Fruit fly (Drosophila melanogaster) whole organism, adult: ENCODE measurements around the gene MED30.

ENCODE experiments used
- CG11617 ChIP-seq: fragments of 200-800 bp; sonication (Bioruptor generic); optimal IDR thresholded peaks from 2 replicates; lab custom pipeline; 2017; ENCODE audit warnings: mild to moderate bottlenecking, missing biosample characterization, missing genetic modification reagents, missing genetic modification characterization
- CG12768 ChIP-seq: fragments of 200-800 bp; sonication (Bioruptor generic); optimal IDR thresholded peaks from 2 replicates; lab custom pipeline; 2017; ENCODE audit warnings: missing biosample characterization, missing genetic modification characterization, mild to moderate bottlenecking, moderate library complexity, missing genetic modification reagents
- CG14711 ChIP-seq: fragments of 200-800 bp; sonication (Bioruptor generic); optimal IDR thresholded peaks from 2 replicates; lab custom pipeline; 2018; ENCODE audit warnings: missing biosample characterization, mild to moderate bottlenecking, missing genetic modification characterization, moderate library complexity
- CG1620 ChIP-seq: fragments of 200-800 bp; sonication (Bioruptor generic); optimal IDR thresholded peaks from 2 replicates; lab custom pipeline; 2016; ENCODE audit warnings: missing biosample characterization, missing genetic modification characterization
- CG33017 ChIP-seq: fragments of 200-800 bp; sonication (Bioruptor generic); optimal IDR thresholded peaks from 2 replicates; lab custom pipeline; 2018; ENCODE audit warnings: missing biosample characterization, mild to moderate bottlenecking, missing genetic modification characterization, moderate library complexity
- CG5204 ChIP-seq: fragments of 200-800 bp; sonication (Bioruptor generic); optimal IDR thresholded peaks from 2 replicates; lab custom pipeline; 2016; ENCODE audit warnings: missing biosample characterization, missing genetic modification characterization
- CG7045 ChIP-seq: fragments of 200-800 bp; sonication (Bioruptor generic); optimal IDR thresholded peaks from 2 replicates; lab custom pipeline; 2017; ENCODE audit warnings: missing biosample characterization, mild to moderate bottlenecking, missing genetic modification characterization
- CG7101 ChIP-seq: fragments of 200-800 bp; sonication (Bioruptor generic); optimal IDR thresholded peaks from 2 replicates; lab custom pipeline; 2018; ENCODE audit warnings: missing biosample characterization, mild to moderate bottlenecking, missing genetic modification characterization, moderate library complexity
- Clk ChIP-seq: fragments of 200-800 bp; sonication (Bioruptor generic); optimal IDR thresholded peaks from 2 replicates; lab custom pipeline; 2017; ENCODE audit warnings: missing biosample characterization, missing genetic modification characterization
- Crg-1 ChIP-seq: fragments of 200-800 bp; sonication (Bioruptor generic); optimal IDR thresholded peaks from 2 replicates; lab custom pipeline; 2016; ENCODE audit warnings: missing biosample characterization, missing genetic modification characterization
- Hr96 ChIP-seq: fragments of 200-800 bp; sonication (Bioruptor generic); optimal IDR thresholded peaks from 2 replicates; lab custom pipeline; 2016; ENCODE audit warnings: missing biosample characterization, missing genetic modification characterization
- Mnt ChIP-seq: fragments of 200-800 bp; sonication (Bioruptor generic); optimal IDR thresholded peaks from 2 replicates; lab custom pipeline; 2016; ENCODE audit warnings: missing biosample characterization, mild to moderate bottlenecking, missing genetic modification characterization
- bab1 ChIP-seq: fragments of 200-800 bp; sonication (Bioruptor generic); optimal IDR thresholded peaks from 3 replicates; lab custom pipeline; 2019; ENCODE audit warnings: missing biosample characterization, mild to moderate bottlenecking, missing genetic modification characterization, moderate library complexity
- cic ChIP-seq: fragments of 200-800 bp; sonication (Bioruptor generic); optimal IDR thresholded peaks from 2 replicates; lab custom pipeline; 2017; ENCODE audit warnings: missing biosample characterization, mild to moderate bottlenecking, missing genetic modification characterization, moderate library complexity
- cnc ChIP-seq, 2 experiments: fragments of >200 bp; optimal IDR thresholded peaks; 2 replicates each; lab custom pipeline; 2017
- kay ChIP-seq: fragments of 200-800 bp; sonication (Bioruptor generic); peaks from one replicate; lab custom pipeline; 2016; ENCODE audit warnings: missing biosample characterization, missing genetic modification characterization, borderline replicate concordance
- ovo ChIP-seq: fragments of 200-800 bp; sonication (Bioruptor generic); optimal IDR thresholded peaks from 2 replicates; lab custom pipeline; 2016; ENCODE audit warnings: missing biosample characterization, missing genetic modification characterization
- pad ChIP-seq: fragments of 200-800 bp; sonication (Bioruptor generic); optimal IDR thresholded peaks from 3 replicates; lab custom pipeline; 2017; ENCODE audit warnings: missing biosample characterization, missing genetic modification characterization, mild to moderate bottlenecking, moderate library complexity, missing genetic modification reagents
- tj ChIP-seq: fragments of 200-800 bp; sonication (Bioruptor generic); optimal IDR thresholded peaks from 3 replicates; lab custom pipeline; 2017; ENCODE audit warnings: missing biosample characterization, mild to moderate bottlenecking, missing genetic modification characterization, moderate library complexity
- toe ChIP-seq: fragments of 200-800 bp; sonication (Bioruptor generic); optimal IDR thresholded peaks from 2 replicates; lab custom pipeline; 2016; ENCODE audit warnings: missing biosample characterization, missing genetic modification characterization

MED30 gene

DNA sequence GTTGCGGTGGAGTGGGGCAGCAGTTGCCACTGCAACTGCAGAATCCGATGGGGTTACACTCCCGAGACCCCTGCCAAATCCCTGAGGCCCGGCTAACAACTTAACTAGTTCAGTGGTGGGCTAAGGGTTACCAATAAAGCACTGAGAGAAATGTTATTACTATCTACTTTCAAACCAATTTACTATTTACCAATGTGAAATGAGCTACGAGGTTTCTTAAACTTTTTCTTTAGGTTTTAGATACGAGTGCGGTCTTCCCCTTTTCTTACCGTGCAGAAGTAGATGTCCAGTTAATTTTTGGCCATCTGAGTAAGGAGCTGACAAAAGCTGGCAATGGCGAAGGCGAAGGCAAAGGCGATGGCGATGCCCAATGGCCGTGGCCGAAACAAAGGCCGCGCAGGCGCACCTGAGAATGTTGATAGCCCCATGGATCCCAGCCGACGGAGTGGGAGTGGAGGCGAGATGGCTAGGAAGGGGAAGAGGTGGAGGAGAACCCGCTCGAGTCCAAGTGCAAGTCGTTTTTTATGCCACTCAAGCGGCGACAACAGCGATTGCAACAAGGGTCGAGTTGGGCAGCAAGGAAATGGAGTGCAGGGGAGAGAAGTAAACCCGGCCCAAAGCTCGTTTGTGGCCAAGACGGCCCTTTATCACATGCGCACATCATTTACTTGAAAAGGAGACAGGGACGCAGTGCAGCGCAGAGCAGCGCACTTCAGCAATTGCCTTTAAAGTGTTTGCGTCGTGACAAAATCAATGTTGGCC lies 6.6 kb upstream of the MED30 start:
- TF ChIP-seq CG7101 (no peak), CG7045 (GFP tag; lab: Kevin White, UChicago) (no peak), CG12768 (GFP tag; lab: Kevin White, UChicago) (no peak), cnc (optimal IDR thresholded peaks at IDR 0.05; lab: Kevin White, UChicago) (no peak), bab1 (GFP tag; lab: Kevin White, UChicago) (no peak), pad (GFP tag; lab: Kevin White, UChicago) (no peak), Hr96 (GFP tag; lab: Kevin White, UChicago) (no peak), ovo (GFP tag; lab: Kevin White, UChicago) (no peak), CG1620 (GFP tag; lab: Kevin White, UChicago) (no peak), Mnt (no peak)

DNA sequence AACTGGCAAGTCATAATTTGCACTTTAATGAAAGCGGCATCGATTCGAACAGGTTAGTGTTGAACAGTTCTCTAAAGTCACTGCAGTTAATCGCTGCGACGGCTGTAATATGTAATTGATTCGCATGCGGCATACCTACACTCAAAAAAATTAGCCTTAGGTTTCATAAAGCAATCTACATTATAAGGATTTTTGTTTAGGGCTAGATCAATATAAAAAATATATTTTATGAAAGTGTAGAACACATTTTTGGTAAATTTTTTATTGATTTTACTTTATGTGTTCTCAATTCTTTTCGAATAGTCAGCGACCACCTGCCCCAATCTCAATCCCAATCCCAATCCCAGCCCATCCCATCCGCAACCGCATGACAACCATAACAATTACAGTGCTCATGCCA lies 4.4 kb upstream of the MED30 start:
- TF ChIP-seq CG12768 (GFP tag; lab: Kevin White, UChicago), result no peak
- no peak for TF ChIP-seq toe (GFP tag; lab: Kevin White, UChicago)
- TF ChIP-seq Crg-1 (GFP tag; lab: Kevin White, UChicago), result no peak
- no peak for TF ChIP-seq CG1620 (GFP tag; lab: Kevin White, UChicago)
- TF ChIP-seq CG7045 (GFP tag; lab: Kevin White, UChicago), result no peak
- TF ChIP-seq tj, result no peak
- TF ChIP-seq kay, result no peak
- TF ChIP-seq Mnt, result no peak
- TF ChIP-seq CG7101, result no peak
- no peak for TF ChIP-seq CG11617 (GFP tag; lab: Kevin White, UChicago)
- no peak for TF ChIP-seq CG14711 (tag; lab: Kevin White, UChicago)
- no peak for TF ChIP-seq cic (GFP tag; lab: Kevin White, UChicago)
- TF ChIP-seq ovo (GFP tag; lab: Kevin White, UChicago), result no peak
- TF ChIP-seq cnc (optimal IDR thresholded peaks at IDR 0.05; lab: Kevin White, UChicago), result no peak
- no peak for TF ChIP-seq bab1 (GFP tag; lab: Kevin White, UChicago)
- no peak for TF ChIP-seq Clk (GFP tag; lab: Kevin White, UChicago)
- TF ChIP-seq pad (GFP tag; lab: Kevin White, UChicago), result no peak
- no peak for TF ChIP-seq Hr96 (GFP tag; lab: Kevin White, UChicago)

DNA sequence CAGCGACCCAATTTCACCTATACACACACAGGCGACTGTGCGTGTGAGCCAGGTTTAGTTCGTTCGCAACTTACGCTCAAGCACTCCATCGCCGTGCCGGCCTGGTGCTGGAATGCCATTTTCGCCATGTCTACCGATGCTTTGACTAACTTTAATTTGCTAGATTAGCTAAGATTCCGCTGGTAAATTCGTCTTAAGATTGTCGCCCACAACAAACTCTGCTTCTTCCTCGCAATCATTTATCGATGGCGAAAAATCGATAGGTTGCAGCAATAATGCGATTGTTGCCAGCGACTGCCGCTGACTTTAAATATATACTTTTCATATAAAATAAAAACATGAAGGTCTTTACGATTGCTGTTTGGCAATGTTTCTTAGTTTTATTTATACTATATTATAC lies 1.3 kb downstream of the MED30 start, which contains the start of gene CG3402:
TSS of gene CG3402 (minus strand) at position 245 of the 400 bp plus-strand sequence.
- no peak for TF ChIP-seq CG7101
- no peak for TF ChIP-seq kay
- TF ChIP-seq cnc (optimal IDR thresholded peaks at IDR 0.05; lab: Kevin White, UChicago), result no peak
- TF ChIP-seq Mnt, result peak; percentile 3
- no peak for TF ChIP-seq CG7045 (GFP tag; lab: Kevin White, UChicago)
- TF ChIP-seq CG33017 (tag; lab: Kevin White, UChicago), result no peak
- TF ChIP-seq ovo (GFP tag; lab: Kevin White, UChicago), result no peak
- TF ChIP-seq cic (GFP tag; lab: Kevin White, UChicago), result no peak
- no peak for TF ChIP-seq CG1620 (GFP tag; lab: Kevin White, UChicago)
- peak; percentile 60 for TF ChIP-seq bab1 (GFP tag; lab: Kevin White, UChicago)
- TF ChIP-seq pad (GFP tag; lab: Kevin White, UChicago), result no peak

DNA sequence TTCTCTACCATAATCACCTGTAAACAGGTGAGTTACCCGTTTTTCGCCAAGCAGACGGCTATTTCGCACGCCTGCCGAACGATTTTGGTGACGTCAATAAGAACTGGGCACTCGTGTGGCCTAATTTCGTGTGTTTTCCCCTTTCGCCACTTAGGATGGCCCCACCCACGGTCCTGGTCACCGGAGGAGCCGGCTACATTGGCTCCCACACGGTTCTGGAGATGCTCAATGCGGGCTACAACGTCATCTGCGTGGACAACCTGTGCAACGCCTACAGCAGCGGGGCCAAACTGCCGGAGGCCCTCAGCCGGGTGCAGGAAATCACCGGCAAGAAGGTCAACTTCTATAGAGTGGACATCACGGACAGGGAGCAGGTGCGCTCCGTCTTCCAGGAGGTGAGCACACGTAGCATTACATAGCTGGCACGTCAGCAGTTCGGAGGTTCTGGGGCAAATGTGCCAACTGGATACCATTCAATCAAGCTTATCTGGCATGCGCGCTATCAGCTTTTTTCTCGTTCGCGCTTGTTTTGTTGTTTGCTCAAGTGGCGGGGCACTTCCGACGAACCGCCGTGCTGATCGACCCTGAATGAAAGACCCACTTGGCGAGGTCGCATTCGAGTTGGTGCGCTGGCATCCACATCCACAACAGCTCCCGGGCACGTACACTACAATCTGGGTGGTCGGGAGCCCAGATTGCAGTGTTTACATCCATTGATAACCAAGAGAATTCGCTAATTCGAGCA lies 4.7 kb downstream of the MED30 start:
- TF ChIP-seq CG5204 (GFP tag; lab: Kevin White, UChicago) (no peak), CG7045 (GFP tag; lab: Kevin White, UChicago) (no peak), toe (GFP tag; lab: Kevin White, UChicago) (no peak), CG33017 (tag; lab: Kevin White, UChicago) (no peak), cnc (optimal IDR thresholded peaks at IDR 0.05; lab: Kevin White, UChicago) (no peak), pad (GFP tag; lab: Kevin White, UChicago) (no peak), CG1620 (GFP tag; lab: Kevin White, UChicago) (no peak), Mnt (no peak), ovo (GFP tag; lab: Kevin White, UChicago) (no peak), tj (no peak), CG11617 (GFP tag; lab: Kevin White, UChicago) (no peak), cic (GFP tag; lab: Kevin White, UChicago) (no peak), bab1 (GFP tag; lab: Kevin White, UChicago) (no peak), CG7101 (no peak), Crg-1 (GFP tag; lab: Kevin White, UChicago) (no peak), CG12768 (GFP tag; lab: Kevin White, UChicago) (no peak), CG14711 (tag; lab: Kevin White, UChicago) (no peak), kay (no peak), Hr96 (GFP tag; lab: Kevin White, UChicago) (no peak)

DNA sequence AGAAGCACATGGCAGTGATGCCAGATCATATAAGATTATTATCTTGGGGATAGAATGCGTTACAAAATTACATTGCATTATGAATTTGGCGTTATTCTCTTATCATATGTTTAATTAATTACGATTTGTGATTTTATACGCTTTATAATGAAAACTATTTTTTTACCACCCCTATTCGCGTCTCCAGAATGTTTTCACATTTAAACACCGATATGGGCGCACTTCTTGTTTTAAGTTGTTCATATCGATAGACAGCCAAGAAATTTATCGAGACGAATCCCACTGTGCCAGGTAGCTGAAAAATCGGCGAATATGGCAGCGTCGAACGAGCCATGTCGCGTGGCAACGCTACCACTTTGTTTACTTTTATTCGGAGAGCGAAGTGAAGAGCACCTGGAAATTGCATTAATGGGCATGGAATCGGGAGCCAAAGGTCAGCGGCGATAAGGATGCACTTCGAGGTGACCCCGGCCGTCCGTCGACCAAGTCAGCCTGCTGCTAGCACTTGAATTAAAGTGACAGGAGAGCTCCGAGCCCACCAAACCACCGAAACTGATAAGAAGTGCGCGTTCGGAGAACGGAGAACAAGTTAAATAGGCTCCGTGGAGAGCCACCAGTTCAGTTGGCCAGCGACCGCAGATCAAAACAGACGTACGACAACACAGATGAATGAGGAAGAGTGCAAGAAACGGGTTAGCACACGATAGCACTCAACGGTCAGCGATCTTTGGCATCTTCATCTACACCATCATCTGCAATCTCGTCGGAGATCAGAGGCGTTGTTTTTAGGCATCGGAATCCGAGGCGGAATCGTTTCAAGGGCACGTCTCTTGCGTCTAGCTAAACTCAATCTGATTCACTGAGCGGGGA lies 5.5 kb downstream of the MED30 start, which contains the start of gene Gale:
TSS of gene Gale (plus strand) at position 401 of the 870 bp plus-strand sequence.
- TF ChIP-seq bab1 (GFP tag; lab: Kevin White, UChicago), result no peak
- no peak for TF ChIP-seq Hr96 (GFP tag; lab: Kevin White, UChicago)
- TF ChIP-seq tj, result no peak
- peak; percentile 23 for TF ChIP-seq CG33017 (tag; lab: Kevin White, UChicago)
- no peak for TF ChIP-seq cnc (optimal IDR thresholded peaks at IDR 0.05; lab: Kevin White, UChicago)
- TF ChIP-seq cic (GFP tag; lab: Kevin White, UChicago), result peak; percentile 60
- TF ChIP-seq CG12768 (GFP tag; lab: Kevin White, UChicago), result peak; percentile 34
- peak; percentile 66 for TF ChIP-seq Mnt
- TF ChIP-seq toe (GFP tag; lab: Kevin White, UChicago), result peak; percentile 66
- no peak for TF ChIP-seq CG14711 (tag; lab: Kevin White, UChicago)
- TF ChIP-seq CG7101, result no peak
- no peak for TF ChIP-seq CG11617 (GFP tag; lab: Kevin White, UChicago)
